Fruit fly (Drosophila melanogaster) whole organism, pupa: ENCODE data around the gene CG7632.
A peak's percentile ranks its signal among the peaks of the same experiment; 100 is the strongest.

ENCODE experiments used
- CG10348 ChIP-seq: fragments of 200-800 bp; sonication (Bioruptor generic); IDR thresholded peaks from 2 replicates; pipeline ENCODE4 v1.3.6; 2022; ENCODE audit warnings: missing biosample characterization, missing genetic modification characterization
- CG12605 ChIP-seq: fragments of 200-800 bp; sonication (Bioruptor generic); IDR thresholded peaks from 2 replicates; pipeline ENCODE4 v1.3.6; 2022; ENCODE audit warnings: missing biosample characterization, missing genetic modification characterization
- CG13204 ChIP-seq: fragments of 200-800 bp; sonication (Bioruptor generic); optimal IDR thresholded peaks from 2 replicates; lab custom pipeline; 2018; ENCODE audit warnings: missing biosample characterization, mild to moderate bottlenecking, missing genetic modification characterization, moderate library complexity
- CG14655 ChIP-seq: fragments of 200-800 bp; sonication (Bioruptor generic); optimal IDR thresholded peaks from 3 replicates; lab custom pipeline; 2017; ENCODE audit warnings: mild to moderate bottlenecking, missing biosample characterization, missing genetic modification reagents, missing genetic modification characterization
- CG15710 ChIP-seq: fragments of 200-800 bp; sonication (Bioruptor generic); optimal IDR thresholded peaks from 2 replicates; lab custom pipeline; 2018; ENCODE audit warnings: missing biosample characterization, mild to moderate bottlenecking, missing genetic modification characterization, moderate library complexity
- CG17806 ChIP-seq: fragments of 200-800 bp; sonication (Bioruptor generic); optimal IDR thresholded peaks from 2 replicates; lab custom pipeline; 2018; ENCODE audit warnings: missing biosample characterization, mild to moderate bottlenecking, missing genetic modification characterization, moderate library complexity
- CG32121 ChIP-seq: fragments of 200-800 bp; sonication (Bioruptor generic); IDR thresholded peaks from 2 replicates; pipeline ENCODE4 v1.3.6; 2022; ENCODE audit warnings: missing biosample characterization, missing genetic modification characterization
- CG34367 ChIP-seq: fragments of 200-800 bp; sonication (Bioruptor generic); optimal IDR thresholded peaks from 2 replicates; lab custom pipeline; 2018; ENCODE audit warnings: missing biosample characterization, mild to moderate bottlenecking, missing genetic modification characterization
- CG4496 ChIP-seq: fragments of 200-800 bp; sonication (Bioruptor generic); IDR thresholded peaks from 3 replicates; pipeline ENCODE4 v1.3.6; 2022; ENCODE audit warnings: missing biosample characterization, missing genetic modification characterization
- CG8159 ChIP-seq: fragments of 200-800 bp; sonication (Bioruptor generic); optimal IDR thresholded peaks from 3 replicates; lab custom pipeline; 2018; ENCODE audit warnings: missing biosample characterization, mild to moderate bottlenecking, missing genetic modification characterization, moderate library complexity
- CG8301 ChIP-seq: fragments of 200-800 bp; sonication (Bioruptor generic); optimal IDR thresholded peaks from 2 replicates; lab custom pipeline; 2018; ENCODE audit warnings: missing biosample characterization, mild to moderate bottlenecking, missing genetic modification characterization
- CG9948 ChIP-seq: fragments of 200-800 bp; sonication (Bioruptor generic); optimal IDR thresholded peaks from 2 replicates; lab custom pipeline; 2018; ENCODE audit warnings: missing biosample characterization, mild to moderate bottlenecking, missing genetic modification characterization, moderate library complexity
- D1 ChIP-seq: fragments of 200-800 bp; sonication (Bioruptor generic); optimal IDR thresholded peaks from 2 replicates; lab custom pipeline; 2018; ENCODE audit warnings: missing biosample characterization, mild to moderate bottlenecking, missing genetic modification characterization, moderate library complexity
- EcR ChIP-seq: fragments of 200-800 bp; sonication (Bioruptor generic); optimal IDR thresholded peaks from 3 replicates; lab custom pipeline; 2019; ENCODE audit warnings: missing biosample characterization, missing genetic modification characterization, mild to moderate bottlenecking, moderate library complexity, missing genetic modification reagents
- Ets98B ChIP-seq: fragments of 200-800 bp; sonication (Bioruptor generic); IDR thresholded peaks from 2 replicates; pipeline ENCODE4 v1.3.6; 2022; ENCODE audit warnings: missing biosample characterization, missing genetic modification characterization
- Pif1A ChIP-seq: fragments of 200-800 bp; sonication (Bioruptor generic); optimal IDR thresholded peaks from 3 replicates; lab custom pipeline; 2016; ENCODE audit warnings: missing biosample characterization, missing genetic modification characterization
- Pif1B ChIP-seq: fragments of 200-800 bp; sonication (Bioruptor generic); optimal IDR thresholded peaks from 3 replicates; lab custom pipeline; 2016; ENCODE audit warnings: missing biosample characterization, missing genetic modification characterization
- Snoo ChIP-seq: fragments of 200-800 bp; sonication (Bioruptor generic); optimal IDR thresholded peaks from 3 replicates; lab custom pipeline; 2017; ENCODE audit warnings: missing biosample characterization, mild to moderate bottlenecking, missing genetic modification characterization, inconsistent platforms
- fd96Ca ChIP-seq: fragments of 200-800 bp; sonication (Bioruptor generic); IDR thresholded peaks from 3 replicates; pipeline ENCODE4 v1.3.6; 2022; ENCODE audit warnings: missing biosample characterization, missing genetic modification characterization
- gl ChIP-seq: fragments of 200-800 bp; sonication (Bioruptor generic); optimal IDR thresholded peaks from 2 replicates; lab custom pipeline; 2018; ENCODE audit warnings: missing biosample characterization, mild to moderate bottlenecking, missing genetic modification characterization
- rn ChIP-seq: fragments of 200-800 bp; sonication (Bioruptor generic); IDR thresholded peaks from 2 replicates; pipeline ENCODE4 v1.3.6; 2022; ENCODE audit warnings: missing biosample characterization, missing genetic modification characterization

The CG7632 gene

DNA sequence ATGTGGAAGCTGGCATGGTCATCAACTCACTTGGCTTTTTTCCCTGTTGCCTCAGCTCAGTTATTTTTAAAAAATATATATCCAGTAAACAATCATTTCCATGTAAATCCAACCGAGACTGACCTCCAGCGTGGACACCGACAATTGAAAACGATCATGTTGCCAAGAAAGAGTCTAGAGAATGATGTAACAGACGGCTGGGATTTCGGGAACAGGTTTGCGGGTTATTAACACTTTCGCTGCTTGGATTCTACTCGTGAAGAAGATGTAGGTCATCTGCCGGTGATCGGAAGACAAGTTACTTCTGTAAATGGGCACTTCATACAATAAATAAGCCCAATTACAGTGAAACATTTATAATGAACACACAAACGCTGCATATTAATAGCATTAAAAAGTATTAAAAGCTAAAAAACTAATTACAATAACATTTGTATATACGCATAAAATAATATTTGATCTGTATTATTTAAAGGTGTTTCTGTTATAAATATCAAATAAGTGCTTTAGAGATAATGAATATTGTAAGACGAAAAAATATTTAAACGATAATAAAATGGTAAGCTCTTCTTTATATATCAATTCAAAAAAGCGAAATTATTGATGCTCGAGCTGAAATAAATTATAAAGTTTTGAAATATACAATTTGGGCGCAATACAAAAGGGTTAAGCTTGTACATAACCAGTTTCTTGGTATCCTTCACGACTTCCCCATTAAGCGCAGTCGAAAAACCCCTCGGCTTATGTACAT is 2.6 kb upstream of the CG7632 start:
- peak; percentile 51 for TF ChIP-seq CG15710 (tag; lab: Kevin White, UChicago)
- no peak for TF ChIP-seq fd96Ca
- peak; percentile 67 for TF ChIP-seq CG8159 (tag; lab: Kevin White, UChicago)
- no peak for TF ChIP-seq CG8301 (tag; lab: Kevin White, UChicago)
- no peak for TF ChIP-seq gl (tag; lab: Kevin White, UChicago)
- TF ChIP-seq CG9948 (tag; lab: Kevin White, UChicago): peak; percentile 8
- TF ChIP-seq EcR (GFP tag; lab: Kevin White, UChicago): peak; percentile 91
- no peak for TF ChIP-seq CG13204 (GFP tag; lab: Kevin White, UChicago)
- TF ChIP-seq, all 21 proteins: peak for 4

DNA sequence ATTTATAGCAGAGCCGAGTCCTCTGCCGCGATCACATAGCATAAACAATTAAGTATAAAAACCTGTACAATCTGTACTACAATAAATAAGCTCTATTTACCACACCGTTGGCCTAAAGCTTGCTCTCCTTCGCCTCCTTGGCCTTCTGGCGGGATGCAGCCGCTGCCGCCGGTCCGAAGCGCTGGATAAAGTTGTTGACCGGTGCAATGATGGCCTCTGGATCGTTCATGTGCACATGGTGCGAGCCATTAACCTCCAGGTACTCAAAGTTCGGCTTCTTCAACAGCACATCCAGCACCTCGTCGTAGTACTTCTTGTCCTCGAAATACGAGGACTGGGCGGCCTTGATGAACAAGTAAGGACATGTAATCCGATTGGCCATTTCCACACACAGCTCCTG is 2.0 kb upstream of the CG7632 start:
- TF ChIP-seq EcR (GFP tag; lab: Kevin White, UChicago): peak; percentile 96
- TF ChIP-seq rn (GFP tag; lab: Robert Waterston, UW): no peak
- TF ChIP-seq CG13204 (GFP tag; lab: Kevin White, UChicago): peak; percentile 9
- TF ChIP-seq, all 21 proteins: peak for 2

DNA sequence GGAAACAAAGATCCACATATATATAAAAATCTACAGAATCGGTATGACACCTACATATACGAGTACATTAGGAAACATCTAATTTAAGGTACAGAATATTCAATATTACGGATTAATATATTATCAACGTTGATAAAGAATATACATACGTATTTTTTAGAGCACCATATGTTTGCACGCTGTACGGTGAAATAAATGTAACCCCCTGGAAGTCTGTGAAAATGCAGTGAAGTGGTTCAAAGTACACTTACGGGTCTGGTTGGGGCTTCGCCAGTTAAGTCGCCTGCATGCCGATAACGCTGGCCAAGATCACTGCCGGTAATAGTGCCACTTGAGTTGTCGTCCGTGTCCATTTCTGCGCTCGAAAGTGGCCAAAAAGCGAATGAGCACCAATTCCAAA is 838 bp upstream of the CG7632 start:
- no peak for TF ChIP-seq gl (tag; lab: Kevin White, UChicago)
- no peak for TF ChIP-seq CG8159 (tag; lab: Kevin White, UChicago)
- TF ChIP-seq CG10348: no peak
- TF ChIP-seq CG15710 (tag; lab: Kevin White, UChicago): no peak
- TF ChIP-seq rn (GFP tag; lab: Robert Waterston, UW): no peak
- TF ChIP-seq D1 (tag; lab: Kevin White, UChicago): no peak
- no peak for TF ChIP-seq CG12605 (GFP tag; lab: Robert Waterston, UW)
- no peak for TF ChIP-seq CG32121 (GFP tag; lab: Robert Waterston, UW)
- TF ChIP-seq CG8301 (tag; lab: Kevin White, UChicago): no peak
- TF ChIP-seq Snoo: no peak
- no peak for TF ChIP-seq fd96Ca
- no peak for TF ChIP-seq CG4496
- TF ChIP-seq CG34367 (tag; lab: Kevin White, UChicago): no peak
- no peak for TF ChIP-seq EcR (GFP tag; lab: Kevin White, UChicago)
- no peak for TF ChIP-seq CG17806 (tag; lab: Kevin White, UChicago)

DNA sequence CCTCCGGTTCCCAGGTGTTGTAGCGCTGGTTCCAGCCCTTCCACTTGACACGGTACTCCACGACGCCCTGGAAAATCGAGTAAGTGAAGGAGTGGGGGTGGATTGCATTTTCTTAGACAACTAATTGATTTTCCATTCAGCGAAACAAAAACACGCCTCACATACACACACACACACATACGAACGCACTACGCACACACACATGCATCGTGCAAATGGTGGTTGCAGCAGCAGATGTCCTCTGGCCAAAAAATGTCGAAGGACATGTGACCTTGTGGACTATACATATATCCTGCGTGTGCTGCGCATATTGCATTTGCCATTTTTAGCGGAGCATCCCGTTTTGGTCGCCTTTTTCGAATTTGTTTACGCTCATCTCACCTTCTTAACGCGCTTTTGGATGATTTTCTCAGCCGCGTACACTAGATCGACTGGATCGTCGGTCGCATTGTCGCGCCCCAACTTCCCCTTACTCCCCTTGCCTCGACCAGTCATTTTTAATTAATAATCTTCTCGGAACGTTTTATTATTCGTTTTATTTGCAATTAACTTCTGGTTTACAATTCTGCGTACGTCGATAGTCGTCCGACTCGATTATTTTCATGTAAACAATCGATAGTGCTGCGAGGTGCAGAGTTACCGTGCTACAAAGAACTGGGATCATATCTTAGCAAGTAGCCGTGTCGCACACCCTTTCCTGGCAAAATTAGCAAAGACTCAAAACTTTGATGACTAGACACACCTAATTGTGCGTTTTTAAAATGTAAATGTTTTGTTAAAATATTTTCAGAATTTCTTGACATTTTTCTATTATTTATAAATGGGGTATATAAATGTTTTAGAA is 13.1 kb downstream of the CG7632 start, which contains the start of gene Pc:
Gene Pc (minus strand): TSS at position 605 of the 844 bp plus-strand sequence.
- TF ChIP-seq CG4496 (no peak), D1 (tag; lab: Kevin White, UChicago) (peak; percentile 66), CG8159 (tag; lab: Kevin White, UChicago) (peak; percentile 1)

DNA sequence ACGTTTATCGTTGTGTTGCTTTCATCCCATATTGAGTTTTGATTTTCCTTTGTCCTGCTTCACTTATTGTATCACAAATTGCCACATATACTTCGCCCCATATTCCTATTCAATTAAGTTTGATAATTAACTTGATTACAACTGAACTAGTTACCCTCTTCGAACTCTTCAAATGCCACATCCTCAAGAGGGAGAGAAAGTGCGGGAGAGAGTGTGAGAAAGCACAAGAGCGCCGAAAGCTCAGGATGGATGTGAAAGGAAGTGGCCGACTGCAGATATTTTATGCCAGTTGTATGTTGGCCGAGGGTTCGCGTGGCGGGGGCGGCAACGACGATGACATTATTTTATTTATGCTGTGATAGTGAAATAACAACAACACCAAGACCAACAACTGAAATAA is 14.0 kb downstream of the CG7632 start, which contains the start of gene Rab26:
Gene Rab26 (plus strand): TSS at position 301 of the 400 bp plus-strand sequence.
- TF ChIP-seq CG14655 (GFP tag; lab: Kevin White, UChicago) (no peak), D1 (tag; lab: Kevin White, UChicago) (no peak), CG34367 (tag; lab: Kevin White, UChicago) (no peak), fd96Ca (no peak), EcR (GFP tag; lab: Kevin White, UChicago) (no peak), Snoo (no peak), CG4496 (no peak), CG10348 (no peak), Ets98B (GFP tag; lab: Robert Waterston, UW) (no peak), CG12605 (GFP tag; lab: Robert Waterston, UW) (no peak), CG17806 (tag; lab: Kevin White, UChicago) (no peak), CG13204 (GFP tag; lab: Kevin White, UChicago) (no peak), gl (tag; lab: Kevin White, UChicago) (no peak), rn (GFP tag; lab: Robert Waterston, UW) (no peak), CG8159 (tag; lab: Kevin White, UChicago) (no peak)

DNA sequence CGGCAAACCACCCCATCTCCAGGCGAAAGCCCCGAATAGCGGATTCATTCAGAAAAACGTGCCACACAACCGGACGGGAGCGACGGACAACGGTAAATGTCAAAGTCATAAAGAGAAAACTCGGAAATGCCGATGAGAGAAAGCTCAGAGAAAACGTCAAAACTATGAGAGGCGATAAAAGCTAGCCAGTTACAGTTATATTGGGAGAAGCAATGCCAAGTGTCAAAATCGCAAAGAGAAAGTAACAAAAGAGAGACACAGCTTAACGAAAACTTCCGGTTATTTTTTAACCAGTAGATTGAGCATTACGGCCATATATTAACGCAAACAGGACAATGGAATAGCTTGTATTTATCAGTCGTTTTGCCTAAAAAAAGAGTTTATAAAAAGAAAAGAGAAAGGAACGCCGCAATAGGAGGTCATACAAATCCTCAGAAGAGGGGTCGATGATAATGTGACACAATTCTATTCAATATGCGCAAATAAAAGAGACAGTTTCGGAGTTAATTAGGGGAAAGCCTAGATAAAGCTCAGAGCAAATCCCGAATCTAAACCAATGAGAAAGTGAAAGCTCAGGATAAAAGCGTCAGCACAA is 14.9 kb downstream of the CG7632 start:
- TF ChIP-seq CG17806 (tag; lab: Kevin White, UChicago): no peak
- no peak for TF ChIP-seq Pif1A (GFP tag; lab: Kevin White, UChicago)
- no peak for TF ChIP-seq CG14655 (GFP tag; lab: Kevin White, UChicago)
- TF ChIP-seq Snoo: no peak
- TF ChIP-seq D1 (tag; lab: Kevin White, UChicago): no peak
- no peak for TF ChIP-seq CG9948 (tag; lab: Kevin White, UChicago)
- no peak for TF ChIP-seq CG34367 (tag; lab: Kevin White, UChicago)
- TF ChIP-seq CG15710 (tag; lab: Kevin White, UChicago): no peak
- TF ChIP-seq fd96Ca: no peak
- TF ChIP-seq CG8301 (tag; lab: Kevin White, UChicago): no peak
- TF ChIP-seq gl (tag; lab: Kevin White, UChicago): no peak
- no peak for TF ChIP-seq CG13204 (GFP tag; lab: Kevin White, UChicago)
- TF ChIP-seq CG8159 (tag; lab: Kevin White, UChicago): no peak
- no peak for TF ChIP-seq CG32121 (GFP tag; lab: Robert Waterston, UW)
- TF ChIP-seq Pif1B (GFP tag; lab: Kevin White, UChicago): no peak
- no peak for TF ChIP-seq Ets98B (GFP tag; lab: Robert Waterston, UW)
- TF ChIP-seq EcR (GFP tag; lab: Kevin White, UChicago): no peak
